In genomic region chrX:10110898-10111297, dm6 we compare ENCODE assay signal across 1 fruit fly cellular context.
TF ChIP-seq lines count a peak whose summit lies in the region.

No protein-coding gene starts in this region.

TF ChIP-seq in whole organism, embryonic, 481 proteins besides CTCF, POLR2A, EP300 and RAD21 (continued from another document):
- TF ChIP-seq CG13424 (tag; optimal IDR thresholded peaks at IDR 0.05; lab: Kevin White, UChicago) (peak; percentile 2), CG6813 (GFP tag; optimal IDR thresholded peaks at IDR 0.05; lab: Kevin White, UChicago) (no peak), CG10462 (GFP tag; optimal IDR thresholded peaks at IDR 0.05; lab: Kevin White, UChicago) (no peak), Dref (GFP tag; IDR thresholded peaks at IDR 0.05; lab: Robert Waterston, UW) (no peak), HLH3B (GFP tag; IDR thresholded peaks at IDR 0.05; lab: Robert Waterston, UW) (0 out of 2 replicates have a peak, but pooled peaks have one; percentile 14), yki (optimal IDR thresholded peaks at IDR 0.05; lab: Kevin White, UChicago) (no peak), h (optimal IDR thresholded peaks at IDR 0.05; lab: Kevin White, UChicago) (no peak), wdn (GFP tag; IDR thresholded peaks at IDR 0.05; lab: Robert Waterston, UW) (no peak), ci (GFP tag; IDR thresholded peaks at IDR 0.05; lab: Robert Waterston, UW) (0 out of 3 replicates have a peak, but pooled peaks have one; percentile 30), CG2678 (tag; optimal IDR thresholded peaks at IDR 0.05; lab: Kevin White, UChicago) (no peak), NC2β (GFP tag; optimal IDR thresholded peaks at IDR 0.05; lab: Kevin White, UChicago) (no peak), Gug (GFP tag; IDR thresholded peaks at IDR 0.05; lab: Robert Waterston, UW) (no peak), chm (GFP tag; IDR thresholded peaks at IDR 0.05; lab: Robert Waterston, UW) (no peak), otp (GFP tag; IDR thresholded peaks at IDR 0.05; lab: Robert Waterston, UW) (0 out of 3 replicates have a peak, but pooled peaks have one; percentile 19), Usf (GFP tag; optimal IDR thresholded peaks at IDR 0.05; lab: Kevin White, UChicago) (no peak), CG4854 (GFP tag; optimal IDR thresholded peaks at IDR 0.05; lab: Kevin White, UChicago) (no peak), CG14965 (GFP tag; optimal IDR thresholded peaks at IDR 0.05; lab: Kevin White, UChicago; ENCODE audit: borderline replicate concordance) (no peak), Lpt (GFP tag; optimal IDR thresholded peaks at IDR 0.05; lab: Kevin White, UChicago) (no peak), stc (GFP tag; IDR thresholded peaks at IDR 0.05; lab: Robert Waterston, UW) (0 out of 2 replicates have a peak, but pooled peaks have one; percentile 12), Taf1 (GFP tag; IDR thresholded peaks at IDR 0.05; lab: Robert Waterston, UW) (no peak), zf30C (GFP tag; optimal IDR thresholded peaks at IDR 0.05; lab: Kevin White, UChicago) (peak; percentile 47), eve (GFP tag; optimal IDR thresholded peaks at IDR 0.05; lab: Kevin White, UChicago) (peak in 1 of 2 experiments; percentile 15), Hr78 (GFP tag; optimal IDR thresholded peaks at IDR 0.05; lab: Kevin White, UChicago) (no peak), CG9727 (GFP tag; optimal IDR thresholded peaks at IDR 0.05; lab: Kevin White, UChicago) (peak; percentile 5), slbo (GFP tag; IDR thresholded peaks at IDR 0.05; lab: Robert Waterston, UW) (no peak), Lim3 (GFP tag; IDR thresholded peaks at IDR 0.05; lab: Robert Waterston, UW) (no peak)
TF ChIP-seq in whole organism, embryonic: peak in this region for 20.
